Fruit fly (Drosophila melanogaster) whole organism, prepupa: ENCODE results near the gene salr.

Experiments
- CG8119 ChIP-seq: fragments of 200-800 bp; sonication (Bioruptor generic); IDR thresholded peaks from 3 replicates; pipeline ENCODE4 v1.3.6; 2022; ENCODE audit warnings: missing biosample characterization, missing genetic modification characterization
- Ets21C ChIP-seq: fragments of 200-800 bp; sonication (Bioruptor generic); optimal IDR thresholded peaks from 3 replicates; lab custom pipeline; 2016; ENCODE audit warnings: missing biosample characterization, missing genetic modification characterization
- Hr39 ChIP-seq: fragments of 200-800 bp; sonication (Bioruptor generic); optimal IDR thresholded peaks from 2 replicates; lab custom pipeline; 2016; ENCODE audit warnings: missing biosample characterization, missing genetic modification characterization
- lz ChIP-seq: fragments of 200-800 bp; sonication (Bioruptor generic); optimal IDR thresholded peaks from 3 replicates; lab custom pipeline; 2016; ENCODE audit warnings: missing biosample characterization, missing genetic modification characterization
- spab ChIP-seq: fragments of 200-800 bp; sonication (Bioruptor generic); optimal IDR thresholded peaks from 2 replicates; lab custom pipeline; 2017; ENCODE audit warnings: missing biosample characterization, mild to moderate bottlenecking, missing genetic modification characterization, missing genetic modification reagents

DNA sequence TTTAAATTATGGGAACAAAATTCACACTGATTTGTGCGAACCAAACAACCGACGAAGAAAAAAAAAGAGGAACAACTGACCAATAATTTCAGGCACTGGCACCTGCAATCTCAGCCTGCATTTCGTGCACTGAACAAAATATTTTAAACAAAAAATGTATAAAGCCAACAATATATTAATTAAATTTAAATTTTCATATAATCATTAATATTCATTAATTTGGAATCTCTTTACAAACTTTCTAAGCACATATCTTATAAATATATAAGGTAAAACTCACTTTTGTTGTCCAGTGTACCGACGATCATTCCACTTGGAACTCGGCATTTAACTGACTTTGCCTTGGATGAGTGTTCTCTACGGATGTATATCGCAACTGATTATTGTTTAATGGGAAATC lies 36.6 kb upstream of the salr start:
- TF ChIP-seq CG8119 (GFP tag; lab: Robert Waterston, UW) (no peak), lz (GFP tag; lab: Kevin White, UChicago) (no peak), Ets21C (GFP tag; lab: Kevin White, UChicago) (no peak), Hr39 (GFP tag; lab: Kevin White, UChicago) (no peak), spab (GFP tag; lab: Kevin White, UChicago) (no peak)
